Fruit fly (Drosophila melanogaster) whole organism, embryonic: ENCODE results near the gene CG13314.

Experiments used
- ATbp ChIP-seq: fragments of 200-800 bp; sonication (Bioruptor generic); optimal IDR thresholded peaks from 2 replicates; lab custom pipeline; 2017; ENCODE audit warnings: missing biosample characterization, mild to moderate bottlenecking, missing genetic modification characterization, missing genetic modification reagents
- Ada2b ChIP-seq: fragments of 200-800 bp; sonication (Bioruptor generic); IDR thresholded peaks from 2 replicates; pipeline ENCODE4 v1.3.6; 2022; ENCODE audit warnings: missing biosample characterization, missing genetic modification characterization
- Asciz ChIP-seq: fragments of 200-800 bp; sonication (Bioruptor generic); optimal IDR thresholded peaks from 2 replicates; lab custom pipeline; 2017; ENCODE audit warnings: missing biosample characterization, mild to moderate bottlenecking, missing genetic modification characterization, missing genetic modification reagents
- CG10321 ChIP-seq: fragments of 200-800 bp; sonication (Bioruptor generic); IDR thresholded peaks from 2 replicates; pipeline ENCODE4 v1.3.6; 2022; ENCODE audit warnings: missing biosample characterization, missing genetic modification characterization
- CG14050 ChIP-seq: fragments of 200-800 bp; sonication (Bioruptor generic); IDR thresholded peaks from 3 replicates; pipeline ENCODE4 v1.3.6; 2022; ENCODE audit warnings: missing biosample characterization, missing genetic modification characterization
- CG15601 ChIP-seq: fragments of 200-800 bp; sonication (Bioruptor generic); optimal IDR thresholded peaks from 3 replicates; lab custom pipeline; 2019; ENCODE audit warnings: missing biosample characterization, mild to moderate bottlenecking, missing genetic modification characterization, moderate library complexity
- CG15696 ChIP-seq: fragments of 200-800 bp; sonication (Bioruptor generic); optimal IDR thresholded peaks from 2 replicates; lab custom pipeline; 2019; ENCODE audit warnings: missing biosample characterization, mild to moderate bottlenecking, missing genetic modification characterization, moderate library complexity
- CG1602 ChIP-seq: fragments of 200-800 bp; sonication (Bioruptor generic); optimal IDR thresholded peaks from 3 replicates; lab custom pipeline; 2016; ENCODE audit warnings: missing biosample characterization, missing genetic modification characterization
- CG16863 ChIP-seq: fragments of 200-800 bp; sonication (Bioruptor generic); optimal IDR thresholded peaks from 3 replicates; lab custom pipeline; 2016; ENCODE audit warnings: missing biosample characterization, missing genetic modification characterization
- CG17361 ChIP-seq: fragments of 200-800 bp; sonication (Bioruptor generic); IDR thresholded peaks from 3 replicates; pipeline ENCODE4 v1.3.6; 2022; ENCODE audit warnings: missing biosample characterization, missing genetic modification characterization
- CG17385 ChIP-seq: fragments of 200-800 bp; sonication (Bioruptor generic); optimal IDR thresholded peaks from 3 replicates; lab custom pipeline; 2018; ENCODE audit warnings: missing biosample characterization, mild to moderate bottlenecking, missing genetic modification characterization
- CG17568 ChIP-seq: fragments of 200-800 bp; sonication (Bioruptor generic); optimal IDR thresholded peaks from 2 replicates; lab custom pipeline; 2018; ENCODE audit warnings: missing biosample characterization, mild to moderate bottlenecking, missing genetic modification characterization, moderate library complexity
- CG18262 ChIP-seq: fragments of 200-800 bp; optimal IDR thresholded peaks from 3 replicates; lab custom pipeline; 2019; ENCODE audit warnings: missing biosample characterization, mild to moderate bottlenecking, missing genetic modification characterization, moderate library complexity
- CG3407 ChIP-seq: fragments of 200-800 bp; sonication (Bioruptor generic); optimal IDR thresholded peaks from 2 replicates; lab custom pipeline; 2018; ENCODE audit warnings: missing biosample characterization, mild to moderate bottlenecking, missing genetic modification characterization
- CG3847 ChIP-seq: fragments of 200-800 bp; sonication (Bioruptor generic); IDR thresholded peaks from 2 replicates; pipeline ENCODE4 v1.3.6; 2022; ENCODE audit warnings: missing biosample characterization, missing genetic modification characterization
- CG3995 ChIP-seq: fragments of 200-800 bp; sonication (Bioruptor generic); optimal IDR thresholded peaks from 3 replicates; lab custom pipeline; 2016; ENCODE audit warnings: missing biosample characterization, missing genetic modification characterization
- CG4404 ChIP-seq: fragments of 200-800 bp; sonication (Bioruptor generic); IDR thresholded peaks from 2 replicates; pipeline ENCODE4 v1.3.6; 2022; ENCODE audit warnings: missing biosample characterization, missing genetic modification characterization
- CG7928 ChIP-seq: fragments of 200-800 bp; sonication (Bioruptor generic); optimal IDR thresholded peaks from 2 replicates; lab custom pipeline; 2017; ENCODE audit warnings: missing biosample characterization, mild to moderate bottlenecking, missing genetic modification characterization
- CG8944 ChIP-seq: fragments of 200-800 bp; sonication (Bioruptor generic); optimal IDR thresholded peaks from 3 replicates; lab custom pipeline; 2016; ENCODE audit warnings: missing biosample characterization, missing genetic modification characterization
- CG9876 ChIP-seq: fragments of 200-800 bp; sonication (Bioruptor generic); optimal IDR thresholded peaks from 2 replicates; lab custom pipeline; 2016; ENCODE audit warnings: missing biosample characterization, missing genetic modification characterization
- Dad ChIP-seq: fragments of 200-800 bp; sonication (Bioruptor generic); optimal IDR thresholded peaks from 3 replicates; lab custom pipeline; 2016; ENCODE audit warnings: missing biosample characterization, missing genetic modification characterization
- Hmr ChIP-seq: fragments of 200-800 bp; sonication (Bioruptor generic); optimal IDR thresholded peaks from 3 replicates; lab custom pipeline; 2017; ENCODE audit warnings: mild to moderate bottlenecking, missing biosample characterization, missing genetic modification reagents, missing genetic modification characterization
- Lim3 ChIP-seq: fragments of 200-800 bp; sonication (Bioruptor generic); IDR thresholded peaks from 2 replicates; pipeline ENCODE4 v1.3.6; 2022; ENCODE audit warnings: missing biosample characterization, missing genetic modification characterization
- NK7.1 ChIP-seq: fragments of 200-800 bp; sonication (Bioruptor generic); optimal IDR thresholded peaks from 3 replicates; lab custom pipeline; 2016; ENCODE audit warnings: missing biosample characterization, missing genetic modification characterization
- Rfx ChIP-seq: fragments of 200-800 bp; sonication (Bioruptor generic); IDR thresholded peaks from 2 replicates; pipeline ENCODE4 v1.3.6; 2022; ENCODE audit warnings: missing biosample characterization, missing genetic modification characterization
- Rx ChIP-seq: fragments of 200-800 bp; sonication (Bioruptor generic); IDR thresholded peaks from 2 replicates; pipeline ENCODE4 v1.3.6; 2022; ENCODE audit warnings: missing biosample characterization, missing genetic modification characterization
- Scr ChIP-seq: fragments of 200-800 bp; sonication (Bioruptor generic); IDR thresholded peaks from 2 replicates; pipeline ENCODE4 v1.3.6; 2022; ENCODE audit warnings: missing biosample characterization, missing genetic modification characterization; ENCODE audit not compliant: partially characterized antibody
- Sry-δ ChIP-seq: fragments of 200-800 bp; sonication (Bioruptor generic); optimal IDR thresholded peaks from 2 replicates; lab custom pipeline; 2016; ENCODE audit warnings: missing biosample characterization, missing genetic modification characterization
- Tbp ChIP-seq: fragments of >200 bp; optimal IDR thresholded peaks from 2 replicates; lab custom pipeline; 2018; ENCODE audit warnings: missing biosample characterization, missing genetic modification characterization
- YL-1 ChIP-seq: fragments of 200-800 bp; sonication (Bioruptor generic); optimal IDR thresholded peaks from 3 replicates; lab custom pipeline; 2017; ENCODE audit warnings: missing biosample characterization, mild to moderate bottlenecking, missing genetic modification characterization
- ara ChIP-seq: fragments of 200-800 bp; sonication (Bioruptor generic); IDR thresholded peaks from 2 replicates; pipeline ENCODE4 v1.3.6; 2022; ENCODE audit warnings: missing biosample characterization, missing genetic modification characterization
- bbx ChIP-seq: fragments of 200-800 bp; sonication (Bioruptor generic); IDR thresholded peaks from 2 replicates; pipeline ENCODE4 v1.3.6; 2022; ENCODE audit warnings: missing biosample characterization, missing genetic modification characterization; ENCODE audit not compliant: partially characterized antibody
- bowl ChIP-seq: fragments of 200-800 bp; sonication (Bioruptor generic); IDR thresholded peaks from 2 replicates; pipeline ENCODE4 v1.3.6; 2022; ENCODE audit warnings: missing biosample characterization, missing genetic modification characterization
- cad ChIP-seq: fragments of >200 bp; optimal IDR thresholded peaks from 2 replicates; lab custom pipeline; 2017; ENCODE audit warnings: missing biosample characterization, missing genetic modification characterization
- caup ChIP-seq: fragments of 200-800 bp; sonication (Bioruptor generic); optimal IDR thresholded peaks from 3 replicates; lab custom pipeline; 2017; ENCODE audit warnings: missing biosample characterization, mild to moderate bottlenecking, missing genetic modification characterization, moderate library complexity; ENCODE audit not compliant: severe bottlenecking
- da ChIP-seq: fragments of 200-800 bp; sonication (Bioruptor generic); optimal IDR thresholded peaks from 2 replicates; lab custom pipeline; 2016; ENCODE audit warnings: missing biosample characterization, missing genetic modification characterization
- fd96Cb ChIP-seq: fragments of 200-800 bp; sonication (Bioruptor generic); optimal IDR thresholded peaks from 2 replicates; lab custom pipeline; 2018; ENCODE audit warnings: missing biosample characterization, mild to moderate bottlenecking, missing genetic modification characterization, moderate library complexity
- gcm2 ChIP-seq: fragments of 200-800 bp; sonication (Bioruptor generic); optimal IDR thresholded peaks from 2 replicates; lab custom pipeline; 2016; ENCODE audit warnings: missing biosample characterization, missing genetic modification characterization
- gem ChIP-seq: fragments of 200-800 bp; sonication (Bioruptor generic); optimal IDR thresholded peaks from 2 replicates; lab custom pipeline; 2019; ENCODE audit warnings: missing biosample characterization, mild to moderate bottlenecking, missing genetic modification characterization, moderate library complexity
- gt ChIP-seq: fragments of 200-800 bp; sonication (Bioruptor generic); IDR thresholded peaks from 2 replicates; pipeline ENCODE4 v1.3.6; 2022; ENCODE audit warnings: missing biosample characterization, missing genetic modification characterization
- hb ChIP-seq: fragments of 200-800 bp; sonication (Bioruptor generic); IDR thresholded peaks from 3 replicates; pipeline ENCODE4 v1.3.6; 2022; ENCODE audit warnings: missing biosample characterization, missing genetic modification characterization; ENCODE audit not compliant: partially characterized antibody
- lola ChIP-seq, 3 experiments: fragments of >200 bp in 2 of 3; fragments of 200-800 bp in 1 of 3; sonication (Bioruptor generic) in 1 of 3; optimal IDR thresholded peaks; 2 replicates each; lab custom pipeline; 2017 to 2019; ENCODE audit warnings: missing biosample characterization in 3 of 3, missing genetic modification characterization in 3 of 3, mild to moderate bottlenecking in 1 of 3, moderate library complexity in 1 of 3
- org-1 ChIP-seq: fragments of 200-800 bp; sonication (Bioruptor generic); optimal IDR thresholded peaks from 2 replicates; lab custom pipeline; 2017; ENCODE audit warnings: missing biosample characterization, missing genetic modification characterization
- ro ChIP-seq: fragments of 200-800 bp; sonication (Bioruptor generic); IDR thresholded peaks from 2 replicates; pipeline ENCODE4 v1.3.6; 2022; ENCODE audit warnings: missing biosample characterization, missing genetic modification characterization
- row ChIP-seq: fragments of 200-800 bp; sonication (Bioruptor generic); IDR thresholded peaks from 3 replicates; pipeline ENCODE4 v1.3.6; 2022; ENCODE audit warnings: missing biosample characterization, missing genetic modification characterization
- sc ChIP-seq, 3 experiments: fragments of >200 bp in 2 of 3; fragments of 200-800 bp in 1 of 3; sonication (Bioruptor generic) in 1 of 3; optimal IDR thresholded peaks; 2 replicates in 2 of 3; 3 replicates in 1 of 3; lab custom pipeline; 2017; ENCODE audit warnings: mild to moderate bottlenecking in 1 of 3, missing biosample characterization in 1 of 3, missing genetic modification characterization in 1 of 3, missing genetic modification reagents in 1 of 3
- scrt ChIP-seq: fragments of 200-800 bp; sonication (Bioruptor generic); optimal IDR thresholded peaks from 2 replicates; lab custom pipeline; 2018; ENCODE audit warnings: missing biosample characterization, mild to moderate bottlenecking, missing genetic modification characterization, moderate library complexity
- tna ChIP-seq: fragments of 200-800 bp; sonication (Bioruptor generic); IDR thresholded peaks from 2 replicates; pipeline ENCODE4 v1.3.6; 2022; ENCODE audit warnings: missing biosample characterization, missing genetic modification characterization; ENCODE audit not compliant: partially characterized antibody
- usp ChIP-seq: fragments of >200 bp; optimal IDR thresholded peaks from 2 replicates; lab custom pipeline; 2017; ENCODE audit warnings: missing biosample characterization, missing genetic modification characterization
- zfh2 ChIP-seq: fragments of 200-800 bp; sonication (Bioruptor generic); optimal IDR thresholded peaks from 2 replicates; lab custom pipeline; 2016; ENCODE audit warnings: missing biosample characterization, missing genetic modification characterization

Gene CG13314

dm6 chr3L:8996173-8996767 is 14.7 kb downstream of the CG13314 start (continued):
- TF ChIP-seq zfh2 (GFP tag; lab: Kevin White, UChicago), result peak; percentile 61
- no peak for TF ChIP-seq bbx (GFP tag; lab: Robert Waterston, UW)
- no peak for TF ChIP-seq CG15696
- peak; percentile 58 for TF ChIP-seq Rfx (GFP tag; lab: Robert Waterston, UW)
- TF ChIP-seq CG1602 (GFP tag; lab: Kevin White, UChicago), result peak; percentile 63
- TF ChIP-seq YL-1 (GFP tag; lab: Kevin White, UChicago), result no peak
- no peak for TF ChIP-seq CG17385
- TF ChIP-seq Hmr (GFP tag; lab: Kevin White, UChicago), result no peak
- peak; percentile 30 for TF ChIP-seq CG3995 (GFP tag; lab: Kevin White, UChicago)
- 0 out of 2 replicates have a peak, but pooled peaks have one; percentile 13 for TF ChIP-seq Lim3
- no peak for TF ChIP-seq gt (GFP tag; lab: Robert Waterston, UW)
- TF ChIP-seq row (GFP tag; lab: Robert Waterston, UW), result peak; percentile 79
- TF ChIP-seq CG4404 (GFP tag; lab: Robert Waterston, UW), result peak; percentile 36; the same call in 1 of the 2 replicates
- peak; percentile 67 for TF ChIP-seq Ada2b (GFP tag; lab: Robert Waterston, UW)
- TF ChIP-seq Dad (GFP tag; lab: Kevin White, UChicago), result no peak
- no peak for TF ChIP-seq scrt (GFP tag; lab: Kevin White, UChicago)
- TF ChIP-seq da (GFP tag; lab: Kevin White, UChicago), result no peak
- TF ChIP-seq CG14050 (GFP tag; lab: Robert Waterston, UW), result peak; percentile 44; the same call in 1 of the 3 replicates
- TF ChIP-seq fd96Cb (tag; lab: Kevin White, UChicago), result peak; percentile 71
- TF ChIP-seq CG16863 (GFP tag; lab: Kevin White, UChicago), result peak; percentile 45
- peak; percentile 65 for TF ChIP-seq ATbp (GFP tag; lab: Kevin White, UChicago)
- peak; percentile 46 for TF ChIP-seq CG3847 (GFP tag; lab: Robert Waterston, UW)
- TF ChIP-seq sc (optimal IDR thresholded peaks at IDR 0.05; lab: Kevin White, UChicago), result no peak
- TF ChIP-seq sc (GFP tag; optimal IDR thresholded peaks at IDR 0.05; lab: Kevin White, UChicago), result peak; percentile 57
- peak; percentile 21 for TF ChIP-seq CG8944 (GFP tag; lab: Kevin White, UChicago)
- TF ChIP-seq Rx (GFP tag; lab: Robert Waterston, UW), result peak; percentile 64
- TF ChIP-seq gcm2 (GFP tag; lab: Kevin White, UChicago), result no peak
- TF ChIP-seq Scr, result no peak
- TF ChIP-seq Asciz, result peak; percentile 61
- no peak for TF ChIP-seq CG9876 (GFP tag; lab: Kevin White, UChicago)
- TF ChIP-seq caup, result peak; percentile 11
- TF ChIP-seq CG17361 (GFP tag; lab: Robert Waterston, UW), result peak; percentile 65
- no peak for TF ChIP-seq CG15601 (tag; lab: Kevin White, UChicago)
- no peak for TF ChIP-seq hb
- TF ChIP-seq CG18262, result no peak
- peak; percentile 80 for TF ChIP-seq ara
- TF ChIP-seq cad (GFP tag; lab: Kevin White, UChicago), result no peak
- peak in 1 of 3 experiments; percentile 37 for TF ChIP-seq lola (GFP tag; optimal IDR thresholded peaks at IDR 0.05; lab: Kevin White, UChicago)
- TF ChIP-seq CG7928 (GFP tag; lab: Kevin White, UChicago), result no peak
- no peak for TF ChIP-seq gem
- peak; percentile 45; the same call in 1 of the 2 replicates for TF ChIP-seq bowl (GFP tag; lab: Robert Waterston, UW)
- no peak for TF ChIP-seq Sry-δ (GFP tag; lab: Kevin White, UChicago)
- TF ChIP-seq tna (GFP tag; lab: Robert Waterston, UW), result no peak
- TF ChIP-seq CG17568, result no peak
- no peak for TF ChIP-seq ro (GFP tag; lab: Robert Waterston, UW)
- TF ChIP-seq CG3407 (GFP tag; lab: Kevin White, UChicago), result peak; percentile 40
- no peak for TF ChIP-seq org-1 (GFP tag; lab: Kevin White, UChicago)
- TF ChIP-seq CG10321 (GFP tag; lab: Robert Waterston, UW), result no peak
- TF ChIP-seq NK7.1 (GFP tag; lab: Kevin White, UChicago), result no peak
- TF ChIP-seq Tbp, result no peak
- TF ChIP-seq usp (GFP tag; lab: Kevin White, UChicago), result no peak
